Fruit fly (Drosophila melanogaster) whole organism, embryonic: ENCODE data around the gene CG7387.
A peak's percentile ranks its signal among the peaks of the same experiment; 100 is the strongest.

Experiments used
- Abd-B ChIP-seq: fragments of 200-800 bp; sonication (Bioruptor generic); optimal IDR thresholded peaks from 2 replicates; lab custom pipeline; 2018; ENCODE audit warnings: missing biosample characterization, mild to moderate bottlenecking, missing genetic modification characterization, moderate library complexity
- Bteb2 ChIP-seq: fragments of 200-800 bp; sonication (Bioruptor generic); optimal IDR thresholded peaks from 2 replicates; lab custom pipeline; 2016; ENCODE audit warnings: missing biosample characterization, missing genetic modification characterization
- CG10267 ChIP-seq: fragments of 200-800 bp; sonication (Bioruptor generic); optimal IDR thresholded peaks from 2 replicates; lab custom pipeline; 2018; ENCODE audit warnings: missing biosample characterization, mild to moderate bottlenecking, missing genetic modification characterization, moderate library complexity
- CG10959 ChIP-seq: fragments of 200-800 bp; sonication (Bioruptor generic); IDR thresholded peaks from 2 replicates; pipeline ENCODE4 v1.3.6; 2022; ENCODE audit warnings: missing biosample characterization, missing genetic modification characterization
- CG1233 ChIP-seq: fragments of 200-800 bp; sonication (Bioruptor generic); optimal IDR thresholded peaks from 4 replicates; lab custom pipeline; 2018; ENCODE audit warnings: missing biosample characterization, mild to moderate bottlenecking, missing genetic modification characterization
- CG14050 ChIP-seq: fragments of 200-800 bp; sonication (Bioruptor generic); IDR thresholded peaks from 3 replicates; pipeline ENCODE4 v1.3.6; 2022; ENCODE audit warnings: missing biosample characterization, missing genetic modification characterization
- CG14860 ChIP-seq: fragments of 200-800 bp; sonication (Bioruptor generic); IDR thresholded peaks from 3 replicates; pipeline ENCODE4 v1.3.6; 2022; ENCODE audit warnings: missing biosample characterization, missing genetic modification characterization; ENCODE audit not compliant: partially characterized antibody
- CG15011 ChIP-seq: fragments of 200-800 bp; sonication (Bioruptor generic); optimal IDR thresholded peaks from 3 replicates; lab custom pipeline; 2018; ENCODE audit warnings: missing biosample characterization, mild to moderate bottlenecking, missing genetic modification characterization
- CG15073 ChIP-seq: fragments of 200-800 bp; sonication (Bioruptor generic); optimal IDR thresholded peaks from 2 replicates; lab custom pipeline; 2016; ENCODE audit warnings: missing biosample characterization, missing genetic modification characterization
- CG17186 ChIP-seq: fragments of 200-800 bp; sonication (Bioruptor generic); optimal IDR thresholded peaks from 3 replicates; lab custom pipeline; 2017; ENCODE audit warnings: missing biosample characterization, missing genetic modification reagents, missing genetic modification characterization
- CG17328 ChIP-seq: fragments of 200-800 bp; sonication (Bioruptor generic); IDR thresholded peaks from 2 replicates; pipeline ENCODE4 v1.3.6; 2022; ENCODE audit warnings: missing biosample characterization, missing genetic modification characterization
- CG17359 ChIP-seq: fragments of 200-800 bp; sonication (Bioruptor generic); optimal IDR thresholded peaks from 3 replicates; lab custom pipeline; 2018; ENCODE audit warnings: missing biosample characterization, mild to moderate bottlenecking, missing genetic modification characterization, moderate library complexity
- CG17612 ChIP-seq: fragments of 200-800 bp; sonication (Bioruptor generic); IDR thresholded peaks from 2 replicates; pipeline ENCODE4 v1.3.6; 2022; ENCODE audit warnings: missing biosample characterization, missing genetic modification characterization
- CG2129 ChIP-seq: fragments of 200-800 bp; sonication (Bioruptor generic); IDR thresholded peaks from 2 replicates; pipeline ENCODE4 v1.3.6; 2022; ENCODE audit warnings: missing biosample characterization, missing genetic modification characterization; ENCODE audit not compliant: partially characterized antibody
- CG30020 ChIP-seq: fragments of 200-800 bp; optimal IDR thresholded peaks from 2 replicates; lab custom pipeline; 2019; ENCODE audit warnings: missing biosample characterization, mild to moderate bottlenecking, missing genetic modification characterization, moderate library complexity
- CG32767 ChIP-seq: fragments of 200-800 bp; sonication (Bioruptor generic); IDR thresholded peaks from 2 replicates; pipeline ENCODE4 v1.3.6; 2022; ENCODE audit warnings: missing biosample characterization, missing genetic modification characterization
- CG3281 ChIP-seq: fragments of 200-800 bp; sonication (Bioruptor generic); optimal IDR thresholded peaks from 3 replicates; lab custom pipeline; 2017; ENCODE audit warnings: missing biosample characterization, mild to moderate bottlenecking, missing genetic modification characterization
- CG33557 ChIP-seq: fragments of 200-800 bp; sonication (Bioruptor generic); optimal IDR thresholded peaks from 2 replicates; lab custom pipeline; 2019; ENCODE audit warnings: missing biosample characterization, mild to moderate bottlenecking, missing genetic modification characterization, moderate library complexity
- CG3847 ChIP-seq: fragments of 200-800 bp; sonication (Bioruptor generic); IDR thresholded peaks from 2 replicates; pipeline ENCODE4 v1.3.6; 2022; ENCODE audit warnings: missing biosample characterization, missing genetic modification characterization
- CG8359 ChIP-seq: fragments of 200-800 bp; sonication (Bioruptor generic); optimal IDR thresholded peaks from 2 replicates; lab custom pipeline; 2017; ENCODE audit warnings: missing biosample characterization, mild to moderate bottlenecking, missing genetic modification characterization, borderline replicate concordance
- Dip3 ChIP-seq: fragments of 200-800 bp; sonication (Bioruptor generic); optimal IDR thresholded peaks from 3 replicates; lab custom pipeline; 2016; ENCODE audit warnings: missing biosample characterization, missing genetic modification characterization
- HmgZ ChIP-seq: fragments of 200-800 bp; sonication (Bioruptor generic); optimal IDR thresholded peaks from 2 replicates; lab custom pipeline; 2018; ENCODE audit warnings: missing biosample characterization, mild to moderate bottlenecking, missing genetic modification characterization
- Hmx ChIP-seq: fragments of 200-800 bp; sonication (Bioruptor generic); optimal IDR thresholded peaks from 2 replicates; lab custom pipeline; 2016; ENCODE audit warnings: missing biosample characterization, missing genetic modification characterization
- Mad ChIP-seq: fragments of 200-800 bp; sonication (Bioruptor generic); optimal IDR thresholded peaks from 2 replicates; lab custom pipeline; 2016; ENCODE audit warnings: missing biosample characterization, missing genetic modification characterization
- NfI ChIP-seq: fragments of 200-800 bp; sonication (Bioruptor generic); optimal IDR thresholded peaks from 3 replicates; lab custom pipeline; 2018; ENCODE audit warnings: missing biosample characterization, mild to moderate bottlenecking, missing genetic modification characterization, moderate library complexity
- Oaz ChIP-seq: fragments of 200-800 bp; sonication (Bioruptor generic); IDR thresholded peaks from 2 replicates; pipeline ENCODE4 v1.3.6; 2022; ENCODE audit warnings: missing biosample characterization, missing genetic modification characterization
- ap ChIP-seq: fragments of 200-800 bp; sonication (Bioruptor generic); IDR thresholded peaks from 2 replicates; pipeline ENCODE4 v1.3.6; 2022; ENCODE audit warnings: missing biosample characterization, missing genetic modification characterization
- ash1 ChIP-seq: fragments of 200-800 bp; sonication (Bioruptor generic); optimal IDR thresholded peaks from 2 replicates; lab custom pipeline; 2018; ENCODE audit warnings: missing biosample characterization, mild to moderate bottlenecking, missing genetic modification characterization
- bigmax ChIP-seq: fragments of 200-800 bp; sonication (Bioruptor generic); optimal IDR thresholded peaks from 2 replicates; lab custom pipeline; 2018; ENCODE audit warnings: missing biosample characterization, mild to moderate bottlenecking, missing genetic modification characterization
- chinmo ChIP-seq: fragments of 200-800 bp; sonication (Bioruptor generic); IDR thresholded peaks from 4 replicates; pipeline ENCODE4 v1.3.6; 2022; ENCODE audit warnings: missing biosample characterization, missing genetic modification characterization; ENCODE audit not compliant: partially characterized antibody
- cwo ChIP-seq: fragments of 200-800 bp; sonication (Bioruptor generic); optimal IDR thresholded peaks from 3 replicates; lab custom pipeline; 2017; ENCODE audit warnings: missing biosample characterization, missing genetic modification characterization, mild to moderate bottlenecking, moderate library complexity, missing genetic modification reagents
- dmrt11E ChIP-seq: fragments of 200-800 bp; sonication (Bioruptor generic); optimal IDR thresholded peaks from 3 replicates; lab custom pipeline; 2018; ENCODE audit warnings: missing biosample characterization, mild to moderate bottlenecking, missing genetic modification characterization, moderate library complexity
- fd3F ChIP-seq: fragments of 200-800 bp; sonication (Bioruptor generic); optimal IDR thresholded peaks from 2 replicates; lab custom pipeline; 2018; ENCODE audit warnings: missing biosample characterization, mild to moderate bottlenecking, missing genetic modification characterization, moderate library complexity
- fd64A ChIP-seq: fragments of 200-800 bp; sonication (Bioruptor generic); optimal IDR thresholded peaks from 3 replicates; lab custom pipeline; 2018; ENCODE audit warnings: missing biosample characterization, mild to moderate bottlenecking, missing genetic modification characterization
- ftz-f1 ChIP-seq: fragments of 200-800 bp; sonication (Bioruptor generic); optimal IDR thresholded peaks from 2 replicates; lab custom pipeline; 2016; ENCODE audit warnings: missing biosample characterization, missing genetic modification characterization
- gcm ChIP-seq: fragments of 200-800 bp; sonication (Bioruptor generic); optimal IDR thresholded peaks from 2 replicates; lab custom pipeline; 2019; ENCODE audit warnings: missing biosample characterization, mild to moderate bottlenecking, missing genetic modification characterization, moderate library complexity
- gro ChIP-seq: fragments of 200-800 bp; sonication (Bioruptor generic); optimal IDR thresholded peaks from 2 replicates; lab custom pipeline; 2016; ENCODE audit warnings: missing biosample characterization, missing genetic modification characterization
- nau ChIP-seq: fragments of 200-800 bp; sonication (Bioruptor generic); optimal IDR thresholded peaks from 3 replicates; lab custom pipeline; 2017; ENCODE audit warnings: missing biosample characterization, mild to moderate bottlenecking, missing genetic modification characterization, missing genetic modification reagents
- nerfin-1 ChIP-seq: fragments of 200-800 bp; sonication (Bioruptor generic); optimal IDR thresholded peaks from 3 replicates; lab custom pipeline; 2019; ENCODE audit warnings: missing biosample characterization, mild to moderate bottlenecking, missing genetic modification characterization, moderate library complexity
- onecut ChIP-seq: fragments of 200-800 bp; sonication (Bioruptor generic); IDR thresholded peaks from 2 replicates; pipeline ENCODE4 v1.3.6; 2022; ENCODE audit warnings: missing biosample characterization, missing genetic modification characterization
- otp ChIP-seq: fragments of 200-800 bp; sonication (Bioruptor generic); IDR thresholded peaks from 3 replicates; pipeline ENCODE4, ENCODE4 v1.3.6; 2022; ENCODE audit warnings: missing biosample characterization, missing genetic modification characterization
- pita ChIP-seq: fragments of 200-800 bp; sonication (Bioruptor generic); optimal IDR thresholded peaks from 2 replicates; lab custom pipeline; 2017; ENCODE audit warnings: missing biosample characterization, mild to moderate bottlenecking, missing genetic modification characterization
- prd ChIP-seq, 3 experiments: fragments of >200 bp in 2 of 3; fragments of 200-800 bp in 1 of 3; sonication (Bioruptor generic) in 1 of 3; optimal IDR thresholded peaks in 2 of 3; IDR thresholded peaks in 1 of 3; 2 replicates in 2 of 3; 3 replicates in 1 of 3; pipeline versions ENCODE4 v1.3.6 to Lab custom; 2017 to 2022; ENCODE audit warnings: missing biosample characterization in 1 of 3, missing genetic modification characterization in 1 of 3
- sisA ChIP-seq: fragments of 200-800 bp; sonication (Bioruptor generic); IDR thresholded peaks from 2 replicates; pipeline ENCODE4 v1.3.6; 2022; ENCODE audit warnings: missing biosample characterization, missing genetic modification characterization
- trem ChIP-seq: fragments of 200-800 bp; optimal IDR thresholded peaks from 3 replicates; lab custom pipeline; 2019; ENCODE audit warnings: missing biosample characterization, mild to moderate bottlenecking, missing genetic modification characterization, moderate library complexity
- wdn ChIP-seq: fragments of 200-800 bp; sonication (Bioruptor generic); IDR thresholded peaks from 2 replicates; pipeline ENCODE4 v1.3.6; 2022; ENCODE audit warnings: missing biosample characterization, missing genetic modification characterization
- zen ChIP-seq: fragments of 200-800 bp; sonication (Bioruptor generic); optimal IDR thresholded peaks from 3 replicates; lab custom pipeline; 2018; ENCODE audit warnings: missing biosample characterization, mild to moderate bottlenecking, missing genetic modification characterization, moderate library complexity

CG7387 gene

dm6 chr3L:8186627-8187396 lies 6.1 kb downstream of the CG7387 start, which contains the start of the genes ERR and Atg18a (continued):
- TF ChIP-seq CG1233 (GFP tag; lab: Kevin White, UChicago) (peak; percentile 77), zen (tag; lab: Kevin White, UChicago) (peak; percentile 74), CG2129 (GFP tag; lab: Robert Waterston, UW) (0 out of 2 replicates have a peak, but pooled peaks have one; percentile 13), ap (GFP tag; lab: Robert Waterston, UW) (peak; percentile 74), wdn (peak; percentile 79; the same call in 1 of the 2 replicates), Mad (peak; percentile 90), prd (optimal IDR thresholded peaks at IDR 0.05; lab: Kevin White, UChicago) (no peak), prd (GFP tag; IDR thresholded peaks at IDR 0.05; lab: Robert Waterston, UW) (peak; percentile 93), fd3F (GFP tag; lab: Kevin White, UChicago) (peak; percentile 82), nau (no peak), CG17328 (GFP tag; lab: Robert Waterston, UW) (peak; percentile 64), cwo (GFP tag; lab: Kevin White, UChicago) (peak; percentile 51), CG3281 (GFP tag; lab: Kevin White, UChicago) (peak; percentile 87), CG32767 (GFP tag; lab: Robert Waterston, UW) (peak; percentile 76; the same call in 1 of the 2 replicates), Abd-B (GFP tag; lab: Kevin White, UChicago) (peak; percentile 92), CG17359 (peak; percentile 77), dmrt11E (tag; lab: Kevin White, UChicago) (peak; percentile 74), trem (peak; percentile 83), CG10267 (peak; percentile 98), CG14860 (GFP tag; lab: Robert Waterston, UW) (peak; percentile 36; the same call in 1 of the 3 replicates), CG8359 (GFP tag; lab: Kevin White, UChicago) (no peak), CG15011 (GFP tag; lab: Kevin White, UChicago) (peak; percentile 56), gcm (peak; percentile 49), gro (GFP tag; lab: Kevin White, UChicago) (peak; percentile 66), CG17612 (GFP tag; lab: Robert Waterston, UW) (peak; percentile 54; the same call in 1 of the 2 replicates), CG10959 (peak; percentile 41; the same call in 1 of the 2 replicates), CG17186 (GFP tag; lab: Kevin White, UChicago) (peak; percentile 85), pita (no peak), fd64A (GFP tag; lab: Kevin White, UChicago) (no peak), bigmax (GFP tag; lab: Kevin White, UChicago) (no peak), HmgZ (tag; lab: Kevin White, UChicago) (peak; percentile 87), NfI (GFP tag; lab: Kevin White, UChicago) (peak; percentile 87), onecut (GFP tag; lab: Robert Waterston, UW) (peak; percentile 36), sisA (GFP tag; lab: Robert Waterston, UW) (peak; percentile 91), CG3847 (GFP tag; lab: Robert Waterston, UW) (peak; percentile 93), chinmo (GFP tag; lab: Robert Waterston, UW) (peak; percentile 47; the same call in 1 of the 4 replicates), ash1 (GFP tag; lab: Kevin White, UChicago) (no peak), CG33557 (GFP tag; lab: Kevin White, UChicago) (peak; percentile 76), CG14050 (GFP tag; lab: Robert Waterston, UW) (peak; percentile 70), nerfin-1 (tag; lab: Kevin White, UChicago) (peak; percentile 72), Hmx (peak; percentile 17), CG30020 (tag; lab: Kevin White, UChicago) (peak; percentile 83), ftz-f1 (GFP tag; lab: Kevin White, UChicago) (peak; percentile 46), CG15073 (no peak), Bteb2 (GFP tag; lab: Kevin White, UChicago) (peak; percentile 75), Dip3 (peak; percentile 88), Oaz (peak; percentile 80), otp (GFP tag; lab: Robert Waterston, UW) (0 out of 3 replicates have a peak, but pooled peaks have one; percentile 50)
